Worm (Caenorhabditis elegans): ENCODE results near the gene bath-39.

Gene bath-39

DNA sequence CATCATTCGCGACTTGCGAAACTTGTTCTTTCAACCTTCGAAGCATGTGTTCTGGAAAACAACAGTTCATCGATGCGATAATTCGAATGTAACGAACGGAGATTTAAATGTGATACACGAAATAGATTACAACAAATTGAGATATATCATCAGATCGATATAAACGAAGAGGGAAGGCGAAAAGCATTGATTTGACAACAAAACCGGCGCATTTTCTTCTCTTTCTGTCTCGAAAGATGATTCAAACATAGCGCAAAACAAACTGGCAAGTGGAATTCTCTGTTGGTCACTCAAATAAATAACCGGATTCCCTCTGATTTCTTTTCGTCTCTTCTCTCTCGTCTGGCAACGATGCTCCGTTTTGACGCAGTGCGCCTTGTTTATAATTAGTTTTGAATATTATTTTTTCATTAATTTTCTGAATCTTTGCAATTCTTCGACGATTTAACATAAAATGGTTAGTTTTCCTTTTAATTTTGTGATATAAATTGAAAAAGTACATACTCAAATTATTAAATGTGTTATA, 38.1 kb downstream of the bath-39 start, which contains the start of the genes eea-1 and gut-2 (continued):
- TF ChIP-seq gei-8 (GFP tag; optimal IDR thresholded peaks at IDR 0.05) = no peak
- TF ChIP-seq ctbp-1 (GFP tag; IDR thresholded peaks at IDR 0.05) = no peak
- no peak for TF ChIP-seq egl-43 (GFP tag; IDR thresholded peaks at IDR 0.05)
- no peak for TF ChIP-seq daf-19 (GFP tag; conservative IDR thresholded peaks at IDR 0.05)
- no peak for TF ChIP-seq unc-39 (tag; optimal IDR thresholded peaks at IDR 0.05)
- TF ChIP-seq lin-39 (tag; optimal IDR thresholded peaks at IDR 0.05) = no peak
- no peak for TF ChIP-seq nhr-77 (tag; optimal IDR thresholded peaks at IDR 0.05)
- TF ChIP-seq daf-12 (tag; optimal IDR thresholded peaks at IDR 0.05) = no peak
- TF ChIP-seq F26F4.8 (GFP tag; conservative IDR thresholded peaks at IDR 0.05) = no peak
- TF ChIP-seq attf-4 (tag; optimal IDR thresholded peaks at IDR 0.05) = no peak
- peak; percentile 66 for TF ChIP-seq dpl-1 (GFP tag; optimal IDR thresholded peaks at IDR 0.05)
- TF ChIP-seq zfp-3 (GFP tag; conservative IDR thresholded peaks at IDR 0.05) = no peak
- TF ChIP-seq tra-1 (GFP tag; IDR thresholded peaks at IDR 0.05) = no peak
- TF ChIP-seq ceh-62 (tag; optimal IDR thresholded peaks at IDR 0.05) = no peak
- no peak for TF ChIP-seq nhr-111 (GFP tag; optimal IDR thresholded peaks at IDR 0.05)
- TF ChIP-seq zag-1 (tag; optimal IDR thresholded peaks at IDR 0.05) = no peak
- TF ChIP-seq fkh-10 (GFP tag; optimal IDR thresholded peaks at IDR 0.05) = no peak
- TF ChIP-seq lin-15B (tag; optimal IDR thresholded peaks at IDR 0.05) = no peak
- TF ChIP-seq T20F7.1 (GFP tag; optimal IDR thresholded peaks at IDR 0.05) = peak; percentile 97
- TF ChIP-seq hlh-11 (tag; optimal IDR thresholded peaks at IDR 0.05) = peak; percentile 54
- no peak for TF ChIP-seq nhr-11 (tag; optimal IDR thresholded peaks at IDR 0.05)
- TF ChIP-seq dve-1 (tag; optimal IDR thresholded peaks at IDR 0.05; ENCODE audit: insufficient read depth) = no peak
- TF ChIP-seq zfp-2 (tag; optimal IDR thresholded peaks at IDR 0.05) = no peak

DNA sequence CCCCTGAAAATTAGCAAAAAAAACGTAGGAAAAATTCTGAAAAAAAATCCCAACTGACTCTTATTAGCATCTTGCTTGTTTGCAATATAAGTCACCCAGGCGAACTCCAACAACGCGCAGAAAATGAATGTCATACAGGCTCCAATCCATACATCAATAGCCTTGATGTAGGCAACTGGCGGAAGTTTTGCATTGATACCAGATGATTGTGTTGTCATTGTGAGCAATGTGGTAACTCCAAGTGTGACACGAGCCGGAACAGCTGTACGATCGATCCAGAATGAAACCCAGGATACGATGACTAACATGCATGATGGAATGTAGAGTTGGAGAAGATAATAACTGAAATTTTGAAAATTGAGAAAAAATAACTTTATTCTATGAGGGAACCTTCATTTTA, 40.0 kb downstream of the bath-39 start:
- TF ChIP-seq egl-43 (GFP tag; IDR thresholded peaks at IDR 0.05) = no peak
- TF ChIP-seq spr-1 (tag; optimal IDR thresholded peaks at IDR 0.05) = no peak
- peak in 1 of 2 experiments; percentile 95 for TF ChIP-seq unc-62 (GFP tag; optimal IDR thresholded peaks at IDR 0.05 in 1 of 2)
- TF ChIP-seq unc-62 (tag; optimal IDR thresholded peaks at IDR 0.05) = no peak
- TF ChIP-seq unc-39 (tag; optimal IDR thresholded peaks at IDR 0.05) = no peak
- no peak for TF ChIP-seq hif-1 (tag; optimal IDR thresholded peaks at IDR 0.05)

DNA sequence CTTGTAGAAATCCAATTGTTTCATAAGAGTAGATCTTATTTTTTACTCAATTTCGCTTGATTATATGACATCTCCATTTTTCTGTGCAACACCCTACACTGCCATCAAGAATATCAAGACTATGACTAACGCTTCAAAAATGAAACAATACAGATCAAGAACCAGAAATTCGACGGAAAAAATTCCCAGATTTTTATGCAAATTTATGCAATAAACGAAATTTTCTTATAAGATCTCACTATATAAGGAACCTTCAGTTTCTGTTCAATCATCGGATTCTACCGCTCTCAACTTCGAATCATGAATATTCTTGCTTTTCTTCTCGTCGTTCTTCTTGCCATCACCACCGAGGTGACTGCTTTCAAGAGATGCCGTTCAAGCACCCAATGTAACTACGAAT, 47.1 kb downstream of the bath-39 start, which contains the start of gene R11G10.4:
R11G10.4 (plus strand) TSS at position 301 of the 400 bp plus-strand sequence.
- no peak for TF ChIP-seq nhr-237 (tag; optimal IDR thresholded peaks at IDR 0.05)

DNA sequence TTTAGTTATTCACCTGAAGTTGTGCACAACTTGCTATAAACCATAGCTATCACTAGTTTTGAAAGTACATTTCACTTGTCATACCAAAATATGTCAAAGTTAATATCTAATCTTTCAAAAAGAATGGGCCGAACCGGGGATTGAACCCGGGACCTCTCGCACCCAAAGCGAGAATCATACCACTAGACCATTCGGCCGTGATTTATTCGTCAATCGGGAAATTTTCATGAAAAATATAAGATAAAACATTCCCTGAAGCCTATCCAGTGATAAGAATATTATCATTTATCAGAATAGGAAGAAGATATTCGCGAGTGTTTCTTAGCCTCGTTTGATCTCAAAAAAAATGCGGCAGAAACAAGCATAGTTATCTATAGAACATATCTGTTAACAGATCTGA, 47.8 kb downstream of the bath-39 start:
- 0 out of 2 replicates have a peak, but pooled peaks have one; percentile 10 for TF ChIP-seq F26F4.8 (GFP tag; conservative IDR thresholded peaks at IDR 0.05)

DNA sequence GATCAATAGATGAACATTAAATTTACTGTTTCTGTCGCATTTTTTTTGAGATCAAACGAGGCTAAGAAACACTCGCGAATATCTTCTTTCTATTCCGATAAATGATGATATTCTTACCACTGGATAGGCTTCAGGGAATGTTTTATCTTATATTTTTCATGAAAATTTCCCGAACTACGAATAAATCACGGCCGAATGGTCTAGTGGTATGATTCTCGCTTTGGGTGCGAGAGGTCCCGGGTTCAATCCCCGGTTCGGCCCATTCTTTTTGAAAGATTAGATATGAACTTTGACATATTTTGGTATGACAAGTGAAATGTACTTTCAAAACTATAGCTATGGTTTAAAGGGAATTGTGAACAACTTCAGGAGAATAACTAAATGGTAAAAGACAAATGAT, 50.2 kb downstream of the bath-39 start:
- TF ChIP-seq lim-7 (GFP tag; IDR thresholded peaks at IDR 0.05) = 0 out of 2 replicates have a peak, but pooled peaks have one; percentile 34
